3 fruit fly cellular contexts compared by ENCODE assay signal in the genomic region with DNA sequence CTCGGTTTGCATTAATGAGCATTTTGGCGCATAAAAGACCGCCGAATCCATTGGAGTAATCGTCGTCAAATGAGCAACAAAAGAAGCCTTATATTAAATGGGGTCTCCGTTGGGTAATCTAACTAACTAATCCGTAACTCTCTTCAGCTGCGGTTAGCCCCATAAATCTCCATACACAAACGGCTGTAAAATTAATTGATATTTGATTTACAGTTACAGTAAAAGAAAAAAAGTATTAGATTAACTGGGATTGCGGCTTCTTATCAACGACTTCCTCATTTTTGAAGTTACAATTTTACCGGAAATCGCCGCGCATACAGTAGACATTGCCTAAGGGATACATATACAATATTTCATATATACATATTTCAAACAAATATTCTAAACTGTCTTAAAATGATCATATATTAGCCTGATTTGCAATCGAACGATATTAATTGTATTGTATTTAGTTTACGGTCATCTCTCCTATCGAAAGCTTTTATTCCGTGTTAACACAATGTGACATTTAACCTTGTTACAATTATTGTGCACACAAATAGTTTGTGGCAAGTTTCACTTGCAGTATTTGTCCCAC.
A peak's percentile ranks its signal among the peaks of the same experiment; 100 is the strongest.
TF ChIP-seq lines count a peak whose summit lies in the region.

No protein-coding gene starts in this region.

- no peak for TF ChIP-seq CTCF in whole organism, embryonic (GFP tag; optimal IDR thresholded peaks at IDR 0.05; lab: Kevin White, UChicago)

TF ChIP-seq in whole organism, adult, 20 proteins besides CTCF, POLR2A, EP300 and RAD21:
- TF ChIP-seq kay (GFP tag; lab: Kevin White, UChicago; ENCODE audit: borderline replicate concordance) (peak; percentile 37), Mnt (GFP tag; optimal IDR thresholded peaks at IDR 0.05; lab: Kevin White, UChicago) (no peak)
TF ChIP-seq in whole organism, adult: peak in this region for 1.

TF ChIP-seq in whole organism, embryonic, 481 proteins besides CTCF, POLR2A, EP300 and RAD21 (continues in another document):
- no peak for TF ChIP-seq pan (optimal IDR thresholded peaks at IDR 0.05; lab: Kevin White, UChicago)
- peak in 1 of 2 experiments; percentile 23 for TF ChIP-seq pan (GFP tag; optimal IDR thresholded peaks at IDR 0.05 in 1 of 2, IDR thresholded peaks at IDR 0.05 in 1 of 2)
- no peak for TF ChIP-seq Doc2 (GFP tag; IDR thresholded peaks at IDR 0.05; lab: Robert Waterston, UW)
- no peak for TF ChIP-seq Mrtf (GFP tag; IDR thresholded peaks at IDR 0.05; lab: Robert Waterston, UW)
- no peak for TF ChIP-seq Fer2 (tag; optimal IDR thresholded peaks at IDR 0.05; lab: Kevin White, UChicago)
- peak; percentile 56; the same call in 1 of the 2 replicates for TF ChIP-seq vvl (GFP tag; IDR thresholded peaks at IDR 0.05; lab: Robert Waterston, UW)
- TF ChIP-seq Med (GFP tag; lab: Kevin White, UChicago), result peak; percentile 2
- TF ChIP-seq CG6175 (GFP tag; IDR thresholded peaks at IDR 0.05; lab: Robert Waterston, UW), result no peak
- TF ChIP-seq HLHmδ (GFP tag; optimal IDR thresholded peaks at IDR 0.05; lab: Kevin White, UChicago), result no peak
- peak in 1 of 2 experiments; percentile 87 for TF ChIP-seq Hr78 (GFP tag; optimal IDR thresholded peaks at IDR 0.05; lab: Kevin White, UChicago)
- TF ChIP-seq CG9817 (tag; optimal IDR thresholded peaks at IDR 0.05; lab: Kevin White, UChicago), result no peak
- no peak for TF ChIP-seq Mes4 (GFP tag; optimal IDR thresholded peaks at IDR 0.05; lab: Kevin White, UChicago)
- TF ChIP-seq CG6683 (GFP tag; optimal IDR thresholded peaks at IDR 0.05; lab: Kevin White, UChicago), result no peak
- no peak for TF ChIP-seq Hand (GFP tag; optimal IDR thresholded peaks at IDR 0.05; lab: Kevin White, UChicago)
- no peak for TF ChIP-seq ham (GFP tag; IDR thresholded peaks at IDR 0.05; lab: Robert Waterston, UW)
- TF ChIP-seq CG4424 (GFP tag; optimal IDR thresholded peaks at IDR 0.05; lab: Kevin White, UChicago), result no peak
- peak; percentile 92 for TF ChIP-seq exex (tag; optimal IDR thresholded peaks at IDR 0.05; lab: Kevin White, UChicago)
- no peak for TF ChIP-seq tna (GFP tag; IDR thresholded peaks at IDR 0.05; lab: Robert Waterston, UW; ENCODE audit: partially characterized antibody)
- peak; percentile 29 for TF ChIP-seq sens (GFP tag; lab: Kevin White, UChicago)
- TF ChIP-seq Hr39 (optimal IDR thresholded peaks at IDR 0.05; lab: Kevin White, UChicago), result no peak
- no peak for TF ChIP-seq CG12219 (GFP tag; optimal IDR thresholded peaks at IDR 0.05; lab: Kevin White, UChicago)
- TF ChIP-seq CG17568 (GFP tag; optimal IDR thresholded peaks at IDR 0.05; lab: Kevin White, UChicago), result peak; percentile 14
- peak; percentile 2 for TF ChIP-seq CG2712 (tag; optimal IDR thresholded peaks at IDR 0.05; lab: Kevin White, UChicago)
- TF ChIP-seq Atf6 (GFP tag; IDR thresholded peaks at IDR 0.05; lab: Robert Waterston, UW), result no peak
- TF ChIP-seq CG10147 (GFP tag; optimal IDR thresholded peaks at IDR 0.05; lab: Kevin White, UChicago), result no peak
- TF ChIP-seq Neu2 (GFP tag; optimal IDR thresholded peaks at IDR 0.05; lab: Kevin White, UChicago; ENCODE audit: borderline replicate concordance), result no peak
- TF ChIP-seq CG11504 (tag; optimal IDR thresholded peaks at IDR 0.05; lab: Kevin White, UChicago), result peak; percentile 48
- TF ChIP-seq CG18476 (GFP tag; optimal IDR thresholded peaks at IDR 0.05; lab: Kevin White, UChicago), result no peak
- TF ChIP-seq gem (tag; optimal IDR thresholded peaks at IDR 0.05; lab: Kevin White, UChicago), result peak; percentile 27
- no peak for TF ChIP-seq org-1 (GFP tag; optimal IDR thresholded peaks at IDR 0.05; lab: Kevin White, UChicago)
- TF ChIP-seq CG17829 (tag; optimal IDR thresholded peaks at IDR 0.05; lab: Kevin White, UChicago), result peak; percentile 6
- no peak for TF ChIP-seq zfh2 (GFP tag; optimal IDR thresholded peaks at IDR 0.05; lab: Kevin White, UChicago)
- TF ChIP-seq Kr (GFP tag; optimal IDR thresholded peaks at IDR 0.05; lab: Kevin White, UChicago), result no peak
- no peak for TF ChIP-seq HHEX (GFP tag; optimal IDR thresholded peaks at IDR 0.05; lab: Kevin White, UChicago)
- TF ChIP-seq D19A (tag; optimal IDR thresholded peaks at IDR 0.05; lab: Kevin White, UChicago), result peak; percentile 22
- no peak for TF ChIP-seq Fer1 (GFP tag; optimal IDR thresholded peaks at IDR 0.05; lab: Kevin White, UChicago)
- TF ChIP-seq Vsx1 (GFP tag; optimal IDR thresholded peaks at IDR 0.05; lab: Kevin White, UChicago), result peak; percentile 29
- TF ChIP-seq CG4820 (GFP tag; optimal IDR thresholded peaks at IDR 0.05; lab: Kevin White, UChicago), result no peak
- peak; percentile 33 for TF ChIP-seq dmrt99B (tag; optimal IDR thresholded peaks at IDR 0.05; lab: Kevin White, UChicago)
- TF ChIP-seq CG2678 (tag; optimal IDR thresholded peaks at IDR 0.05; lab: Kevin White, UChicago), result peak; percentile 1
- no peak for TF ChIP-seq Hr3 (GFP tag; optimal IDR thresholded peaks at IDR 0.05; lab: Kevin White, UChicago)
- no peak for TF ChIP-seq z (GFP tag; IDR thresholded peaks at IDR 0.05; lab: Robert Waterston, UW)

TF ChIP-seq in whole organism, prepupa, 60 proteins besides CTCF, POLR2A, EP300 and RAD21:
- TF ChIP-seq Eip78C (GFP tag; lab: Kevin White, UChicago) (peak; percentile 44), esn (GFP tag; optimal IDR thresholded peaks at IDR 0.05; lab: Kevin White, UChicago) (no peak), CG3919 (GFP tag; optimal IDR thresholded peaks at IDR 0.05; lab: Kevin White, UChicago) (no peak), svp (GFP tag; lab: Kevin White, UChicago) (peak; percentile 38), Met (GFP tag; optimal IDR thresholded peaks at IDR 0.05; lab: Kevin White, UChicago) (peak; percentile 1), ss (GFP tag; optimal IDR thresholded peaks at IDR 0.05; lab: Kevin White, UChicago) (no peak), Hr4 (GFP tag; optimal IDR thresholded peaks at IDR 0.05; lab: Kevin White, UChicago) (peak; percentile 26), Gug (GFP tag; IDR thresholded peaks at IDR 0.05; lab: Robert Waterston, UW) (no peak), Ets96B (tag; optimal IDR thresholded peaks at IDR 0.05; lab: Kevin White, UChicago) (no peak)
TF ChIP-seq in whole organism, prepupa: peak in this region for 4.
